Worm (Caenorhabditis elegans) whole organism, L4 larva: ENCODE results near the gene K09E3.7.

ENCODE experiments used
- D1046.2 ChIP-seq: fragments of 200-800 bp; sonication (Bioruptor generic); IDR thresholded peaks from 2 replicates; pipeline ENCODE4 v1.3.6; 2022; ENCODE audit warnings: missing genetic modification characterization, missing compliant biosample characterization
- R02D3.7 ChIP-seq: fragments of 150-350 bp; sonication (generic microtip); optimal IDR thresholded peaks from 3 replicates; lab custom pipeline; 2014; ENCODE audit warnings: missing biosample characterization, missing genetic modification characterization
- T26A8.4 ChIP-seq: fragments of 200-800 bp; sonication (Bioruptor generic); IDR thresholded peaks from 2 replicates; pipeline ENCODE4 v1.3.6; 2022; ENCODE audit warnings: missing genetic modification characterization, missing compliant biosample characterization
- aha-1 ChIP-seq: fragments of 150-350 bp; peaks from one replicate; lab custom pipeline; 2014; ENCODE audit warnings: missing biosample characterization, missing genetic modification characterization
- aly-2 ChIP-seq: sonication (generic microtip); optimal IDR thresholded peaks from 2 replicates; lab custom pipeline; 2018; ENCODE audit warnings: missing biosample characterization, missing genetic modification characterization
- ceh-32 ChIP-seq: sonication (generic microtip); optimal IDR thresholded peaks from 2 replicates; lab custom pipeline; 2016; ENCODE audit warnings: mild to moderate bottlenecking, missing genetic modification characterization, missing compliant biosample characterization; ENCODE audit not compliant: poor library complexity
- ceh-82 ChIP-seq: sonication (generic microtip); optimal IDR thresholded peaks from 2 replicates; lab custom pipeline; 2017; ENCODE audit warnings: missing biosample characterization, missing genetic modification characterization
- daf-12 ChIP-seq: fragments of 150-350 bp; optimal IDR thresholded peaks from 2 replicates; lab custom pipeline; 2014; ENCODE audit warnings: missing biosample characterization, missing genetic modification reagents, missing genetic modification characterization
- daf-16 ChIP-seq, 3 experiments: sonication (generic microtip); optimal IDR thresholded peaks; 2 replicates each; lab custom pipeline; 2016 to 2017; ENCODE audit warnings: missing genetic modification characterization in 3 of 3, missing genetic modification reagents in 3 of 3, mild to moderate bottlenecking in 2 of 3, missing compliant biosample characterization in 2 of 3, missing biosample characterization in 1 of 3, moderate library complexity in 1 of 3
- daf-19 ChIP-seq: fragments of 200-800 bp; sonication (Bioruptor generic); conservative IDR thresholded peaks from 2 replicates; pipeline ENCODE4 v1.3.6; 2022; ENCODE audit warnings: missing genetic modification characterization, missing compliant biosample characterization
- dmd-6 ChIP-seq: fragments of 200-800 bp; sonication (Bioruptor generic); IDR thresholded peaks from 2 replicates; pipeline ENCODE4 v1.3.6; 2022; ENCODE audit warnings: missing genetic modification reagents, missing genetic modification characterization, missing compliant biosample characterization
- duxl-1 ChIP-seq: sonication (generic microtip); optimal IDR thresholded peaks from 2 replicates; lab custom pipeline; 2016; ENCODE audit warnings: mild to moderate bottlenecking, missing genetic modification characterization, moderate library complexity, missing compliant biosample characterization; ENCODE audit not compliant: poor library complexity
- dve-1 ChIP-seq: sonication (generic microtip); optimal IDR thresholded peaks from 2 replicates; lab custom pipeline; 2017; ENCODE audit warnings: antibody characterized with exemption, mild to moderate bottlenecking, missing genetic modification characterization, missing compliant biosample characterization; ENCODE audit not compliant: insufficient read depth
- fkh-10 ChIP-seq: fragments of 150-350 bp; optimal IDR thresholded peaks from 2 replicates; lab custom pipeline; 2014; ENCODE audit warnings: missing biosample characterization, missing genetic modification reagents, missing genetic modification characterization
- hmg-1.1 ChIP-seq: fragments of 200-800 bp; sonication (Bioruptor generic); IDR thresholded peaks from 2 replicates; pipeline ENCODE4 v1.3.6; 2022; ENCODE audit warnings: missing genetic modification reagents, missing genetic modification characterization, missing compliant biosample characterization
- lim-7 ChIP-seq: fragments of 200-800 bp; sonication (Bioruptor generic); IDR thresholded peaks from 2 replicates; pipeline ENCODE4 v1.3.6; 2022; ENCODE audit warnings: missing genetic modification characterization, missing compliant biosample characterization
- lin-1 ChIP-seq: fragments of 200-800 bp; sonication (Bioruptor generic); IDR thresholded peaks from 2 replicates; pipeline ENCODE4 v1.3.6; 2022; ENCODE audit warnings: missing genetic modification reagents, missing genetic modification characterization, missing compliant biosample characterization
- lin-15B ChIP-seq: fragments of 150-350 bp; sonication (generic microtip); optimal IDR thresholded peaks from 3 replicates; lab custom pipeline; 2014; ENCODE audit warnings: missing biosample characterization, missing genetic modification characterization
- mdt-29 ChIP-seq: fragments of 200-800 bp; sonication (Bioruptor generic); IDR thresholded peaks from 2 replicates; pipeline ENCODE4 v1.3.6; 2022; ENCODE audit warnings: missing genetic modification reagents, missing genetic modification characterization, missing compliant biosample characterization
- mxl-2 ChIP-seq: fragments of 200-800 bp; sonication (Bioruptor generic); conservative IDR thresholded peaks from 2 replicates; pipeline ENCODE4 v1.3.6; 2022; ENCODE audit warnings: missing genetic modification reagents, missing genetic modification characterization, missing compliant biosample characterization
- nhr-102 ChIP-seq: sonication (generic microtip); optimal IDR thresholded peaks from 2 replicates; lab custom pipeline; 2016; ENCODE audit warnings: mild to moderate bottlenecking, missing genetic modification characterization, moderate library complexity, missing compliant biosample characterization
- nhr-111 ChIP-seq: fragments of 200-800 bp; sonication (Bioruptor generic); optimal IDR thresholded peaks from 2 replicates; lab custom pipeline; 2018; ENCODE audit warnings: mild to moderate bottlenecking, missing genetic modification characterization, missing compliant biosample characterization
- nhr-237 ChIP-seq: sonication (generic microtip); optimal IDR thresholded peaks from 2 replicates; lab custom pipeline; 2017; ENCODE audit warnings: missing biosample characterization, missing genetic modification characterization
- nhr-25 ChIP-seq: sonication (generic microtip); optimal IDR thresholded peaks from 2 replicates; lab custom pipeline; 2017; ENCODE audit warnings: missing genetic modification characterization, mild to moderate bottlenecking, missing compliant biosample characterization, antibody characterized with exemption, moderate library complexity, borderline replicate concordance; ENCODE audit not compliant: insufficient read depth
- nhr-48 ChIP-seq: sonication (generic microtip); optimal IDR thresholded peaks from 2 replicates; lab custom pipeline; 2016; ENCODE audit warnings: mild to moderate bottlenecking, missing genetic modification characterization, missing compliant biosample characterization
- nhr-77 ChIP-seq: fragments of 150-350 bp; optimal IDR thresholded peaks from 2 replicates; lab custom pipeline; 2014; ENCODE audit warnings: missing biosample characterization, missing genetic modification characterization
- php-3 ChIP-seq: fragments of 200-800 bp; sonication (Bioruptor generic); IDR thresholded peaks from 2 replicates; pipeline ENCODE4 v1.3.6; 2022; ENCODE audit warnings: missing genetic modification reagents, missing genetic modification characterization, missing compliant biosample characterization
- set-16 ChIP-seq: fragments of 200-800 bp; sonication (Bioruptor generic); IDR thresholded peaks from 2 replicates; pipeline ENCODE4 v1.3.6; 2022; ENCODE audit warnings: missing genetic modification reagents, missing genetic modification characterization, missing compliant biosample characterization
- spr-1 ChIP-seq: sonication (generic microtip); optimal IDR thresholded peaks from 2 replicates; lab custom pipeline; 2016; ENCODE audit warnings: mild to moderate bottlenecking, missing genetic modification characterization, missing compliant biosample characterization

Gene K09E3.7

ce11 chrX:17100656-17101055 lies 33.7 kb downstream of the K09E3.7 start, which contains the start of gene lido-2:
lido-2 (minus strand) TSS chrX:17100756.
- TF ChIP-seq dmd-6 (GFP tag; lab: Robert Waterston, UW), result no peak
- TF ChIP-seq nhr-237 (tag; lab: Kevin White, UChicago), result no peak
- no peak for TF ChIP-seq set-16 (GFP tag; lab: Robert Waterston, UW)
- TF ChIP-seq mdt-29 (GFP tag; lab: Robert Waterston, UW), result no peak
- TF ChIP-seq nhr-48 (tag; lab: Kevin White, UChicago), result no peak
- TF ChIP-seq lin-1, result no peak
- no peak for TF ChIP-seq dve-1 (tag; lab: Kevin White, UChicago)
- no peak for TF ChIP-seq lim-7 (GFP tag; lab: Robert Waterston, UW)
- TF ChIP-seq hmg-1.1 (GFP tag; lab: Robert Waterston, UW), result no peak
- TF ChIP-seq T26A8.4 (GFP tag; lab: Robert Waterston, UW), result no peak
- TF ChIP-seq nhr-111 (GFP tag; lab: Kevin White, UChicago), result no peak
- no peak for TF ChIP-seq php-3
- TF ChIP-seq nhr-102 (tag; lab: Kevin White, UChicago), result no peak
- no peak for TF ChIP-seq R02D3.7 (tag; lab: Kevin White, UChicago)
- TF ChIP-seq ceh-82 (tag; lab: Kevin White, UChicago), result no peak
- no peak for TF ChIP-seq duxl-1

ce11 chrX:17096508-17097234 lies 37.7 kb downstream of the K09E3.7 start, which contains the start of gene lido-1:
lido-1 (minus strand) TSS chrX:17096558.
- no peak for TF ChIP-seq R02D3.7 (tag; lab: Kevin White, UChicago)
- no peak for TF ChIP-seq aly-2
- TF ChIP-seq daf-12, result no peak
- TF ChIP-seq nhr-77 (tag; lab: Kevin White, UChicago), result no peak
- no peak for TF ChIP-seq fkh-10 (GFP tag; lab: Kevin White, UChicago)
- TF ChIP-seq ceh-32 (tag; lab: Kevin White, UChicago), result no peak
- TF ChIP-seq daf-19 (GFP tag; lab: Robert Waterston, UW), result no peak
- no peak for TF ChIP-seq dmd-6 (GFP tag; lab: Robert Waterston, UW)
- TF ChIP-seq D1046.2 (GFP tag; lab: Robert Waterston, UW), result no peak
- no peak for TF ChIP-seq spr-1
- no peak for TF ChIP-seq nhr-25 (tag; lab: Kevin White, UChicago)
- no peak for TF ChIP-seq mxl-2 (GFP tag; lab: Robert Waterston, UW)

- TF ChIP-seq aha-1 (tag; lab: Kevin White, UChicago), result peak; percentile 80
- no peak for TF ChIP-seq dve-1 (tag; lab: Kevin White, UChicago)
Measured at ce11 chrX:17093199-17093598, 41.1 kb downstream of the K09E3.7 start, which contains the start of gene C08A9.3. C08A9.3 (minus strand) TSS chrX:17093299.

- TF ChIP-seq daf-16 (GFP tag; optimal IDR thresholded peaks at IDR 0.05; lab: Kevin White, UChicago), result no peak
- TF ChIP-seq daf-16 (tag; optimal IDR thresholded peaks at IDR 0.05; lab: Kevin White, UChicago), result peak; percentile 82
- TF ChIP-seq lin-15B (tag; lab: Kevin White, UChicago), result no peak
- TF ChIP-seq, all 104 proteins: peak for 1
Measured at ce11 chrX:17092416-17092815, 41.9 kb downstream of the K09E3.7 start, which contains the start of gene sod-3. sod-3 (plus strand) TSS chrX:17092753.
